Worm (Caenorhabditis elegans): ENCODE results near the gene R04D3.3.

R04D3.3 gene

ce11 chrX:13317532-13317931 is 27.1 kb upstream of the R04D3.3 start (continued):
- no peak for TF ChIP-seq fkh-8 (tag; optimal IDR thresholded peaks at IDR 0.05)
- no peak for TF ChIP-seq fkh-10 (GFP tag; optimal IDR thresholded peaks at IDR 0.05)
- no peak for TF ChIP-seq ztf-11 (tag; optimal IDR thresholded peaks at IDR 0.05)
- no peak for TF ChIP-seq egl-13 (tag; optimal IDR thresholded peaks at IDR 0.05)
- no peak for TF ChIP-seq elt-2 (tag; optimal IDR thresholded peaks at IDR 0.05)
- no peak for TF ChIP-seq nhr-11 (tag; optimal IDR thresholded peaks at IDR 0.05)
- TF ChIP-seq aha-1 (tag; optimal IDR thresholded peaks at IDR 0.05): no peak
- TF ChIP-seq lin-13 (GFP tag; optimal IDR thresholded peaks at IDR 0.05): no peak
- TF ChIP-seq tlp-1 (tag; optimal IDR thresholded peaks at IDR 0.05): no peak
- no peak for TF ChIP-seq fkh-4 (tag; optimal IDR thresholded peaks at IDR 0.05; ENCODE audit: borderline replicate concordance)
- no peak for TF ChIP-seq mef-2 (tag; optimal IDR thresholded peaks at IDR 0.05)
- no peak for TF ChIP-seq snpc-4 (tag; optimal IDR thresholded peaks at IDR 0.05)
- no peak for TF ChIP-seq dpl-1 (GFP tag; optimal IDR thresholded peaks at IDR 0.05)
- no peak for TF ChIP-seq C34B4.2 (tag; optimal IDR thresholded peaks at IDR 0.05)
- TF ChIP-seq ces-1 (GFP tag; optimal IDR thresholded peaks at IDR 0.05): no peak
- no peak for TF ChIP-seq ceh-88 (GFP tag; IDR thresholded peaks at IDR 0.05)
- no peak for TF ChIP-seq sptf-1 (tag; optimal IDR thresholded peaks at IDR 0.05)
- TF ChIP-seq ama-1 (optimal IDR thresholded peaks at IDR 0.05): no peak
- TF ChIP-seq nhr-12 (tag; optimal IDR thresholded peaks at IDR 0.05): no peak
- no peak for TF ChIP-seq nhr-84 (tag; optimal IDR thresholded peaks at IDR 0.05)
- TF ChIP-seq nhr-71 (tag; optimal IDR thresholded peaks at IDR 0.05): peak; percentile 78
- no peak for TF ChIP-seq zag-1 (tag; optimal IDR thresholded peaks at IDR 0.05)
- TF ChIP-seq nhr-47 (tag; optimal IDR thresholded peaks at IDR 0.05): no peak
- no peak for TF ChIP-seq nhr-76 (tag; optimal IDR thresholded peaks at IDR 0.05)
- no peak for TF ChIP-seq jun-1 (tag; optimal IDR thresholded peaks at IDR 0.05)
- no peak for TF ChIP-seq pag-3 (tag; optimal IDR thresholded peaks at IDR 0.05; ENCODE audit: borderline replicate concordance, insufficient read depth)
- TF ChIP-seq nhr-28 (tag; optimal IDR thresholded peaks at IDR 0.05): no peak

ce11 chrX:13315093-13315492 is 24.7 kb upstream of the R04D3.3 start:
- TF ChIP-seq nhr-90 (tag; optimal IDR thresholded peaks at IDR 0.05; ENCODE audit: poor library complexity): no peak
- peak; percentile 7 for TF ChIP-seq snu-23 (GFP tag; optimal IDR thresholded peaks at IDR 0.05)
- TF ChIP-seq isw-1 (GFP tag; IDR thresholded peaks at IDR 0.05): no peak
- peak; percentile 43 for TF ChIP-seq mep-1 (tag; optimal IDR thresholded peaks at IDR 0.05)
- peak; percentile 55 for TF ChIP-seq nhr-20 (tag; optimal IDR thresholded peaks at IDR 0.05)
- TF ChIP-seq nhr-77 (tag; optimal IDR thresholded peaks at IDR 0.05): no peak
- TF ChIP-seq nhr-71 (tag; optimal IDR thresholded peaks at IDR 0.05): peak; percentile 75
- no peak for TF ChIP-seq alr-1 (tag; optimal IDR thresholded peaks at IDR 0.05; ENCODE audit: borderline replicate concordance)
- peak in 1 of 2 experiments; percentile 48 for TF ChIP-seq lin-35 (GFP tag; optimal IDR thresholded peaks at IDR 0.05)
- TF ChIP-seq unc-98 (GFP tag; IDR thresholded peaks at IDR 0.05): no peak
- no peak for TF ChIP-seq egl-13 (tag; optimal IDR thresholded peaks at IDR 0.05)
- TF ChIP-seq lin-15B (tag; optimal IDR thresholded peaks at IDR 0.05): no peak
- no peak for TF ChIP-seq pax-3 (tag; optimal IDR thresholded peaks at IDR 0.05)
- TF ChIP-seq tbx-2 (tag; optimal IDR thresholded peaks at IDR 0.05): peak; percentile 26
- no peak for TF ChIP-seq aha-1 (tag; optimal IDR thresholded peaks at IDR 0.05)
- TF ChIP-seq pqm-1 (tag; optimal IDR thresholded peaks at IDR 0.05): no peak
- no peak for TF ChIP-seq Y116A8C.19 (tag; optimal IDR thresholded peaks at IDR 0.05; ENCODE audit: borderline replicate concordance)
- no peak for TF ChIP-seq unc-86 (tag; optimal IDR thresholded peaks at IDR 0.05)
- TF ChIP-seq lir-3 (tag; optimal IDR thresholded peaks at IDR 0.05; ENCODE audit: poor library complexity): no peak
- peak; percentile 41 for TF ChIP-seq blmp-1 (tag; optimal IDR thresholded peaks at IDR 0.05)
- no peak for TF ChIP-seq aly-2 (tag; optimal IDR thresholded peaks at IDR 0.05)
- peak; percentile 52 for TF ChIP-seq lin-14 (GFP tag; optimal IDR thresholded peaks at IDR 0.05)
- TF ChIP-seq elt-3 (tag; optimal IDR thresholded peaks at IDR 0.05): peak in 1 of 6 experiments; percentile 87
- peak; percentile 46 for TF ChIP-seq vab-15 (tag; optimal IDR thresholded peaks at IDR 0.05)
- no peak for TF ChIP-seq lsy-2 (tag; optimal IDR thresholded peaks at IDR 0.05)
- TF ChIP-seq unc-130 (tag; optimal IDR thresholded peaks at IDR 0.05): peak; percentile 28
- TF ChIP-seq ceh-63 (GFP tag; optimal IDR thresholded peaks at IDR 0.05): no peak
- TF ChIP-seq mdl-1 (tag; optimal IDR thresholded peaks at IDR 0.05): peak in 1 of 2 experiments; percentile 5
- TF ChIP-seq nhr-19 (GFP tag; conservative IDR thresholded peaks at IDR 0.05): peak; percentile 28
- TF ChIP-seq nhr-85 (tag): peak; percentile 89
- no peak for TF ChIP-seq pag-3 (tag; optimal IDR thresholded peaks at IDR 0.05; ENCODE audit: borderline replicate concordance, insufficient read depth)
